Fruit fly (Drosophila melanogaster): ENCODE data around the gene BG642312.
A peak's percentile ranks its signal among the peaks of the same experiment; 100 is the strongest.

Gene BG642312

dm6 chr3L:6184884-6185438, 48.2 kb downstream of the BG642312 start, which contains the start of the genes D19B and CG43293 (continued):
- TF ChIP-seq GATAe (GFP tag; conservative IDR thresholded peaks at IDR 0.05) (no peak; the same call in 1 of the 2 replicates), nau (GFP tag; optimal IDR thresholded peaks at IDR 0.05) (no peak), ato (GFP tag; IDR thresholded peaks at IDR 0.05; ENCODE audit: partially characterized antibody) (peak; percentile 62), CG34224 (GFP tag; IDR thresholded peaks at IDR 0.05; ENCODE audit: partially characterized antibody) (peak; percentile 53; the same call in 2 of the 3 replicates), rib (GFP tag; IDR thresholded peaks at IDR 0.05) (peak; percentile 92), H15 (GFP tag; IDR thresholded peaks at IDR 0.05) (peak; percentile 87), CG11093 (GFP tag; IDR thresholded peaks at IDR 0.05) (peak; percentile 82; the same call in 2 of the 3 replicates), gem (tag; optimal IDR thresholded peaks at IDR 0.05) (peak; percentile 90), lmd (GFP tag; IDR thresholded peaks at IDR 0.05) (peak; percentile 93), wor (GFP tag; IDR thresholded peaks at IDR 0.05) (peak; percentile 79), CG12236 (GFP tag; optimal IDR thresholded peaks at IDR 0.05) (peak; percentile 64), Max (GFP tag; optimal IDR thresholded peaks at IDR 0.05) (peak; percentile 78), CG5245 (GFP tag; optimal IDR thresholded peaks at IDR 0.05) (peak; percentile 84), Hr78 (GFP tag; optimal IDR thresholded peaks at IDR 0.05) (no peak), CG17385 (GFP tag; optimal IDR thresholded peaks at IDR 0.05) (peak; percentile 81), CG3407 (GFP tag; optimal IDR thresholded peaks at IDR 0.05) (peak; percentile 65), NFAT (GFP tag; IDR thresholded peaks at IDR 0.05) (peak; percentile 96), Sox100B (GFP tag; optimal IDR thresholded peaks at IDR 0.05) (peak; percentile 85), CG1233 (GFP tag; optimal IDR thresholded peaks at IDR 0.05) (peak; percentile 90), Dp (GFP tag; optimal IDR thresholded peaks at IDR 0.05) (peak; percentile 25), grn (GFP tag; optimal IDR thresholded peaks at IDR 0.05) (no peak), CG18011 (GFP tag; optimal IDR thresholded peaks at IDR 0.05) (peak; percentile 82), CG12744 (GFP tag; optimal IDR thresholded peaks at IDR 0.05) (peak; percentile 78), crp (GFP tag; optimal IDR thresholded peaks at IDR 0.05) (peak in 1 of 2 experiments; percentile 38), Ets65A (GFP tag) (peak; percentile 98), Ada2b (GFP tag; IDR thresholded peaks at IDR 0.05) (peak; percentile 90), CG7556 (GFP tag; optimal IDR thresholded peaks at IDR 0.05) (peak; percentile 81), CG32532 (GFP tag; IDR thresholded peaks at IDR 0.05) (peak; percentile 97), CG14860 (GFP tag; IDR thresholded peaks at IDR 0.05; ENCODE audit: partially characterized antibody) (no peak), CG17912 (GFP tag; optimal IDR thresholded peaks at IDR 0.05) (peak; percentile 47), NC2α (GFP tag; optimal IDR thresholded peaks at IDR 0.05) (peak; percentile 45), Hsf (GFP tag; optimal IDR thresholded peaks at IDR 0.05) (peak; percentile 86), gsb-n (tag; optimal IDR thresholded peaks at IDR 0.05) (peak; percentile 82), Gsc (GFP tag; IDR thresholded peaks at IDR 0.05) (no peak), CG32767 (GFP tag; IDR thresholded peaks at IDR 0.05) (peak; percentile 84), Aef1 (GFP tag; IDR thresholded peaks at IDR 0.05) (peak; percentile 88), ara (GFP tag; IDR thresholded peaks at IDR 0.05) (peak; percentile 88), zen (tag; optimal IDR thresholded peaks at IDR 0.05) (peak; percentile 77), CG10431 (GFP tag; optimal IDR thresholded peaks at IDR 0.05) (peak; percentile 56), Lhr (GFP tag; optimal IDR thresholded peaks at IDR 0.05) (peak; percentile 63), CG4820 (GFP tag; optimal IDR thresholded peaks at IDR 0.05) (peak; percentile 69), onecut (GFP tag; IDR thresholded peaks at IDR 0.05) (peak; percentile 91), vvl (GFP tag; IDR thresholded peaks at IDR 0.05) (peak; percentile 93), CG15073 (GFP tag; optimal IDR thresholded peaks at IDR 0.05) (peak; percentile 54), ase (GFP tag; IDR thresholded peaks at IDR 0.05) (peak; percentile 92), CG4730 (GFP tag; IDR thresholded peaks at IDR 0.05) (peak; percentile 86), Eip74EF (GFP tag; optimal IDR thresholded peaks at IDR 0.05) (no peak), CG34422 (GFP tag; IDR thresholded peaks at IDR 0.05) (peak; percentile 94), CG2120 (GFP tag; optimal IDR thresholded peaks at IDR 0.05) (peak; percentile 94), CG1792 (GFP tag; optimal IDR thresholded peaks at IDR 0.05) (peak; percentile 79)
